Worm (Caenorhabditis elegans) whole organism, L4 larva: Measurements from ENCODE around the gene K05F6.12.

ENCODE experiments used
- Y105C5A.15 ChIP-seq: fragments of 200-800 bp; sonication (Bioruptor generic); IDR thresholded peaks from 2 replicates; pipeline ENCODE4 v1.3.6; 2022; ENCODE audit warnings: missing genetic modification characterization, missing compliant biosample characterization
- jun-1 ChIP-seq: fragments of 150-350 bp; optimal IDR thresholded peaks from 2 replicates; lab custom pipeline; 2014; ENCODE audit warnings: missing biosample characterization, missing genetic modification reagents, missing genetic modification characterization
- lin-15B ChIP-seq: fragments of 150-350 bp; sonication (generic microtip); optimal IDR thresholded peaks from 3 replicates; lab custom pipeline; 2014; ENCODE audit warnings: missing biosample characterization, missing genetic modification characterization
- lin-39 ChIP-seq: fragments of 150-350 bp; optimal IDR thresholded peaks from 2 replicates; lab custom pipeline; 2014; ENCODE audit warnings: missing biosample characterization, missing genetic modification reagents, missing genetic modification characterization
- lsy-2 ChIP-seq, 2 experiments: fragments of 150-350 bp in 1 of 2; sonication (generic microtip) in 1 of 2; optimal IDR thresholded peaks; 2 replicates each; lab custom pipeline; 2014 to 2017; ENCODE audit warnings: missing biosample characterization in 2 of 2, missing genetic modification characterization in 2 of 2
- nhr-11 ChIP-seq: fragments of 150-350 bp; optimal IDR thresholded peaks from 2 replicates; lab custom pipeline; 2014; ENCODE audit warnings: missing biosample characterization, missing genetic modification characterization
- vab-7 ChIP-seq: fragments of 200-800 bp; sonication (Bioruptor generic); IDR thresholded peaks from 2 replicates; pipeline ENCODE4 v1.3.6; 2022; ENCODE audit warnings: missing genetic modification reagents, missing genetic modification characterization, missing compliant biosample characterization
- ztf-11 ChIP-seq: fragments of 150-350 bp; optimal IDR thresholded peaks from 2 replicates; lab custom pipeline; 2014; ENCODE audit warnings: missing biosample characterization, missing genetic modification characterization

- TF ChIP-seq lin-39 (tag; lab: Kevin White, UChicago): no peak
- TF ChIP-seq lsy-2 (tag; optimal IDR thresholded peaks at IDR 0.05; lab: Kevin White, UChicago): no peak
- TF ChIP-seq jun-1 (tag; lab: Kevin White, UChicago): no peak
- no peak for TF ChIP-seq lin-15B (tag; lab: Kevin White, UChicago)
- no peak for TF ChIP-seq vab-7 (GFP tag; lab: Robert Waterston, UW)
- no peak for TF ChIP-seq ztf-11
- no peak for TF ChIP-seq nhr-11 (tag; lab: Kevin White, UChicago)
- TF ChIP-seq Y105C5A.15 (GFP tag; lab: Robert Waterston, UW): no peak
Measured at ce11 chrII:1535931-1536330, 9.8 kb upstream of the K05F6.12 start, which contains the start of gene fbxb-43.
